Worm (Caenorhabditis elegans) whole organism, young adult: ENCODE data around the gene T26C12.2.

Source experiments
- B0019.2 ChIP-seq: fragments of 200-800 bp; sonication (Bioruptor generic); conservative IDR thresholded peaks from 2 replicates; pipeline ENCODE4 v1.3.6; 2022; ENCODE audit warnings: missing genetic modification reagents, missing genetic modification characterization, missing compliant biosample characterization
- C17E4.6 ChIP-seq: fragments of 200-800 bp; sonication (Bioruptor generic); IDR thresholded peaks from 2 replicates; pipeline ENCODE4 v1.3.6; 2022; ENCODE audit warnings: missing genetic modification reagents, missing genetic modification characterization, missing compliant biosample characterization
- D2030.7 ChIP-seq: fragments of 200-800 bp; sonication (Bioruptor generic); IDR thresholded peaks from 2 replicates; pipeline ENCODE4 v1.3.6; 2022; ENCODE audit warnings: missing genetic modification reagents, missing genetic modification characterization, missing compliant biosample characterization
- F33H1.4 ChIP-seq: fragments of 200-800 bp; sonication (Bioruptor generic); IDR thresholded peaks from 2 replicates; pipeline ENCODE4 v1.3.6; 2022; ENCODE audit warnings: missing genetic modification reagents, missing genetic modification characterization, missing compliant biosample characterization
- F37B4.10 ChIP-seq: fragments of 200-800 bp; sonication (Bioruptor generic); IDR thresholded peaks from 2 replicates; pipeline ENCODE4 v1.3.6; 2022; ENCODE audit warnings: missing genetic modification characterization, missing compliant biosample characterization
- F57A8.1 ChIP-seq: fragments of 200-800 bp; sonication (Bioruptor generic); optimal IDR thresholded peaks from 2 replicates; lab custom pipeline; 2018; ENCODE audit warnings: mild to moderate bottlenecking, missing genetic modification characterization, moderate library complexity, missing compliant biosample characterization
- K11D2.4 ChIP-seq: fragments of 200-800 bp; sonication (Bioruptor generic); IDR thresholded peaks from 2 replicates; pipeline ENCODE4 v1.3.6; 2022; ENCODE audit warnings: missing genetic modification reagents, missing genetic modification characterization, missing compliant biosample characterization
- K12H6.12 ChIP-seq: fragments of 200-800 bp; sonication (Bioruptor generic); optimal IDR thresholded peaks from 2 replicates; lab custom pipeline; 2018; ENCODE audit warnings: mild to moderate bottlenecking, missing genetic modification characterization, missing compliant biosample characterization
- Y53F4B.3 ChIP-seq: fragments of 200-800 bp; sonication (Bioruptor generic); IDR thresholded peaks from 2 replicates; pipeline ENCODE4 v1.3.6; 2022; ENCODE audit warnings: missing genetic modification reagents, missing genetic modification characterization, missing compliant biosample characterization
- Y95B8A.8 ChIP-seq: fragments of 200-800 bp; sonication (Bioruptor generic); IDR thresholded peaks from 2 replicates; pipeline ENCODE4 v1.3.6; 2022; ENCODE audit warnings: missing genetic modification reagents, missing genetic modification characterization, missing compliant biosample characterization
- attf-6 ChIP-seq: fragments of 200-800 bp; sonication (Bioruptor generic); IDR thresholded peaks from 2 replicates; pipeline ENCODE4 v1.3.6; 2022; ENCODE audit warnings: missing genetic modification reagents, missing genetic modification characterization, missing compliant biosample characterization
- ccch-3 ChIP-seq: fragments of 200-800 bp; sonication (Bioruptor generic); optimal IDR thresholded peaks from 2 replicates; lab custom pipeline; 2018; ENCODE audit warnings: mild to moderate bottlenecking, missing genetic modification characterization, missing compliant biosample characterization
- cebp-1 ChIP-seq, 2 experiments: fragments of 200-800 bp in 1 of 2; sonication (Bioruptor generic) in 1 of 2; sonication (generic microtip) in 1 of 2; IDR thresholded peaks in 1 of 2; optimal IDR thresholded peaks in 1 of 2; 2 replicates each; pipeline versions ENCODE4 v1.3.6 to Lab custom; 2017 to 2022; ENCODE audit warnings: missing compliant biosample characterization in 2 of 2, missing genetic modification characterization in 2 of 2, mild to moderate bottlenecking in 1 of 2, missing genetic modification reagents in 1 of 2, moderate library complexity in 1 of 2
- ceh-40 ChIP-seq: fragments of 200-800 bp; sonication (Bioruptor generic); IDR thresholded peaks from 2 replicates; pipeline ENCODE4 v1.3.6; 2022; ENCODE audit warnings: missing genetic modification characterization, missing compliant biosample characterization
- ceh-58 ChIP-seq: fragments of 200-800 bp; sonication (Bioruptor generic); IDR thresholded peaks from 2 replicates; pipeline ENCODE4 v1.3.6; 2022; ENCODE audit warnings: missing genetic modification characterization, missing compliant biosample characterization
- egl-44 ChIP-seq: fragments of 200-800 bp; sonication (Bioruptor generic); IDR thresholded peaks from 2 replicates; pipeline ENCODE4 v1.3.6; 2022; ENCODE audit warnings: missing genetic modification reagents, missing genetic modification characterization, missing compliant biosample characterization
- gei-17 ChIP-seq: fragments of 200-800 bp; sonication (Bioruptor generic); optimal IDR thresholded peaks from 2 replicates; lab custom pipeline; 2018; ENCODE audit warnings: mild to moderate bottlenecking, missing genetic modification characterization, missing compliant biosample characterization
- hmg-1.2 ChIP-seq: fragments of 200-800 bp; sonication (Bioruptor generic); IDR thresholded peaks from 2 replicates; pipeline ENCODE4 v1.3.6; 2022; ENCODE audit warnings: missing genetic modification reagents, missing genetic modification characterization, missing compliant biosample characterization
- lag-1 ChIP-seq: fragments of 200-800 bp; sonication (Bioruptor generic); IDR thresholded peaks from 2 replicates; pipeline ENCODE4 v1.3.6; 2022; ENCODE audit warnings: missing genetic modification reagents, missing genetic modification characterization, missing compliant biosample characterization
- let-607 ChIP-seq, 2 experiments: fragments of 200-800 bp in 1 of 2; sonication (Bioruptor generic) in 1 of 2; sonication (generic microtip) in 1 of 2; optimal IDR thresholded peaks; 2 replicates each; lab custom pipeline; 2016 to 2018; ENCODE audit warnings: mild to moderate bottlenecking in 2 of 2, missing compliant biosample characterization in 2 of 2, missing genetic modification characterization in 2 of 2, moderate library complexity in 2 of 2, missing genotype in 1 of 2
- lin-26 ChIP-seq: fragments of 200-800 bp; sonication (Bioruptor generic); IDR thresholded peaks from 2 replicates; pipeline ENCODE4 v1.3.6; 2022; ENCODE audit warnings: missing genetic modification reagents, missing genetic modification characterization, missing compliant biosample characterization
- lin-35 ChIP-seq, 3 experiments: fragments of 150-350 bp in 2 of 3; sonication (generic microtip) in 1 of 3; optimal IDR thresholded peaks; 2 replicates each; lab custom pipeline; 2014 to 2018; ENCODE audit warnings: missing biosample characterization in 3 of 3, missing genetic modification characterization in 3 of 3, missing genetic modification reagents in 3 of 3
- lin-40 ChIP-seq: sonication (generic microtip); optimal IDR thresholded peaks from 2 replicates; lab custom pipeline; 2016; ENCODE audit warnings: missing genetic modification characterization, mild to moderate bottlenecking, missing compliant biosample characterization, missing genotype, missing genetic modification reagents
- lin-54 ChIP-seq: fragments of 200-800 bp; sonication (Bioruptor generic); optimal IDR thresholded peaks from 2 replicates; lab custom pipeline; 2018; ENCODE audit warnings: mild to moderate bottlenecking, missing genetic modification characterization, missing compliant biosample characterization
- madf-10 ChIP-seq: sonication (generic microtip); optimal IDR thresholded peaks from 2 replicates; lab custom pipeline; 2016; ENCODE audit warnings: mild to moderate bottlenecking, missing genetic modification characterization, missing compliant biosample characterization
- madf-6 ChIP-seq: fragments of 200-800 bp; sonication (Bioruptor generic); IDR thresholded peaks from 2 replicates; pipeline ENCODE4 v1.3.6; 2022; ENCODE audit warnings: missing genetic modification reagents, missing genetic modification characterization, missing compliant biosample characterization
- mel-28 ChIP-seq: sonication (generic microtip); optimal IDR thresholded peaks from 2 replicates; lab custom pipeline; 2016; ENCODE audit warnings: borderline replicate concordance, mild to moderate bottlenecking, missing genetic modification characterization, missing compliant biosample characterization
- mes-4 ChIP-seq: sonication (generic microtip); optimal IDR thresholded peaks from 2 replicates; lab custom pipeline; 2016; ENCODE audit warnings: missing genotype, missing genetic modification characterization, missing compliant biosample characterization
- mxl-1 ChIP-seq: sonication (generic microtip); optimal IDR thresholded peaks from 2 replicates; lab custom pipeline; 2016; ENCODE audit warnings: missing genetic modification characterization, missing compliant biosample characterization
- nfyb-1 ChIP-seq: fragments of 200-800 bp; sonication (Bioruptor generic); IDR thresholded peaks from 2 replicates; pipeline ENCODE4 v1.3.6; 2022; ENCODE audit warnings: missing genetic modification reagents, missing genetic modification characterization, missing compliant biosample characterization
- nhr-27 ChIP-seq: fragments of 200-800 bp; sonication (Bioruptor generic); optimal IDR thresholded peaks from 2 replicates; lab custom pipeline; 2018; ENCODE audit warnings: mild to moderate bottlenecking, missing genetic modification characterization, moderate library complexity, missing compliant biosample characterization
- nhr-90 ChIP-seq: sonication (generic microtip); optimal IDR thresholded peaks from 2 replicates; lab custom pipeline; 2016; ENCODE audit warnings: missing genotype, mild to moderate bottlenecking, missing genetic modification characterization, missing compliant biosample characterization
- pha-4 ChIP-seq: fragments of 150-350 bp; sonication (generic microtip); optimal IDR thresholded peaks from 2 replicates; lab custom pipeline; 2014; ENCODE audit warnings: missing biosample characterization, missing genetic modification reagents, missing genetic modification characterization
- rcor-1 ChIP-seq: fragments of 200-800 bp; sonication (Bioruptor generic); IDR thresholded peaks from 2 replicates; pipeline ENCODE4 v1.3.6; 2022; ENCODE audit warnings: missing genetic modification reagents, missing genetic modification characterization, missing compliant biosample characterization
- rec-8 ChIP-seq, 2 experiments: sonication (generic microtip); optimal IDR thresholded peaks; 2 replicates each; lab custom pipeline; 2016; ENCODE audit warnings: mild to moderate bottlenecking in 2 of 2, missing genetic modification characterization in 2 of 2, missing genetic modification reagents in 2 of 2, missing genotype in 2 of 2, missing biosample characterization in 1 of 2, missing compliant biosample characterization in 1 of 2, moderate library complexity in 1 of 2
- repo-1 ChIP-seq: sonication (generic microtip); optimal IDR thresholded peaks from 2 replicates; lab custom pipeline; 2017; ENCODE audit warnings: mild to moderate bottlenecking, missing genetic modification characterization, missing compliant biosample characterization
- sdz-38 ChIP-seq: sonication (generic microtip); optimal IDR thresholded peaks from 2 replicates; lab custom pipeline; 2016; ENCODE audit warnings: missing genotype, missing genetic modification characterization, missing compliant biosample characterization
- snpc-1.3 ChIP-seq: sonication (generic microtip); optimal IDR thresholded peaks from 2 replicates; lab custom pipeline; 2017; ENCODE audit warnings: missing genetic modification characterization, mild to moderate bottlenecking, missing compliant biosample characterization, antibody characterized with exemption, moderate library complexity, missing genotype, missing genetic modification reagents; ENCODE audit not compliant: insufficient read depth
- snpc-3.4 ChIP-seq: sonication (generic microtip); optimal IDR thresholded peaks from 2 replicates; lab custom pipeline; 2017; ENCODE audit warnings: missing genetic modification characterization, mild to moderate bottlenecking, missing compliant biosample characterization, antibody characterized with exemption, moderate library complexity, missing genotype, missing genetic modification reagents
- unc-130 ChIP-seq: sonication (generic microtip); optimal IDR thresholded peaks from 2 replicates; lab custom pipeline; 2016; ENCODE audit warnings: missing genetic modification reagents, missing genetic modification characterization, missing compliant biosample characterization
- unc-62 ChIP-seq: fragments of 150-350 bp; optimal IDR thresholded peaks from 2 replicates; lab custom pipeline; 2014; ENCODE audit warnings: missing biosample characterization, missing genetic modification reagents, missing genetic modification characterization
- xnd-1 ChIP-seq: sonication (generic microtip); optimal IDR thresholded peaks from 2 replicates; lab custom pipeline; 2016; ENCODE audit warnings: missing genotype, missing genetic modification reagents, missing genetic modification characterization, missing compliant biosample characterization
- zfh-2 ChIP-seq: fragments of 200-800 bp; sonication (Bioruptor generic); conservative IDR thresholded peaks from 2 replicates; pipeline ENCODE4 v1.3.6; 2022; ENCODE audit warnings: missing genetic modification reagents, missing genetic modification characterization, missing compliant biosample characterization
- ztf-18 ChIP-seq: sonication (generic microtip); optimal IDR thresholded peaks from 2 replicates; lab custom pipeline; 2016; ENCODE audit warnings: missing genotype, mild to moderate bottlenecking, missing genetic modification characterization, missing compliant biosample characterization
- ztf-6 ChIP-seq: fragments of 200-800 bp; sonication (Bioruptor generic); IDR thresholded peaks from 2 replicates; pipeline ENCODE4 v1.3.6; 2022; ENCODE audit warnings: missing genetic modification reagents, missing genetic modification characterization, missing compliant biosample characterization

T26C12.2 gene

ce11 chrIV:3233429-3233885, 32.1 kb downstream of the T26C12.2 start (continued):
- TF ChIP-seq lin-35 (GFP tag; optimal IDR thresholded peaks at IDR 0.05; lab: Kevin White, UChicago) (no peak), B0019.2 (GFP tag; lab: Robert Waterston, UW) (no peak), F57A8.1 (GFP tag; lab: Kevin White, UChicago) (no peak), sdz-38 (tag; lab: Kevin White, UChicago) (no peak), Y95B8A.8 (GFP tag; lab: Robert Waterston, UW) (no peak), madf-6 (no peak), lag-1 (GFP tag; lab: Robert Waterston, UW) (no peak), ceh-58 (no peak), attf-6 (GFP tag; lab: Robert Waterston, UW) (no peak), D2030.7 (GFP tag; lab: Robert Waterston, UW) (no peak), repo-1 (tag; lab: Kevin White, UChicago) (no peak), let-607 (tag; optimal IDR thresholded peaks at IDR 0.05; lab: Kevin White, UChicago) (peak in 1 of 2 experiments; percentile 35), snpc-1.3 (tag; lab: Kevin White, UChicago) (no peak), zfh-2 (GFP tag; lab: Robert Waterston, UW) (peak; percentile 83), ztf-6 (no peak)

DNA sequence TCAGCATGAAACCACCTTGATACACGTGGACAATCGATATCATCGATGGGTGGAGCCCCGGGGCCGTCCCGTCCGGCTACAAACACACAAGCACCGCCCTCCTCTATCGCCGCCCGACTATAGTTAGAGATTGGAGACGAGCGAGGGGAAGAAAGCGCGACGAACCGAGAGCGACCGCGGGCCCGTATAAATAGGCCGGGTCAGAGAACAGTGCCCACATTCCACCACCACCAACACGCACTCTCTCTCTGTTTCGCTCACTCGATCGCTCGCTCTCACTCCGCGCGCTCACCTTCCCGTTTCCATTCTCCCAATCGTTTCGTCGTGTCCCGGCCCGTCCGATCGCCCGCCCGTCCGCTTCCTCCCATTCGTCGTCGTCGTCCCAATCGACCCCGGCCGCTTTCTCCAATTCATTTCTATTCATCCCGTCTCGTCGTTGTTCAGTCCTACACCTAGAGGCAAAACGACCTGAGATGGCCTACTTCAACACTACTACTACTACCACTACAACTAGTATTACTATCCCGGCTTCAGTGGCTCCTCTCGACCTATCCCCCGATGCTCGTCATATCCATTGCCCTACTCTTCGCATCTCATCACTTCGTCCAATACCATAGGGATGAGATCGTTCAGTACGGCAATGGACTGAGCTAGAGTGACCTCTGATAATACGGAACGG, 32.7 kb downstream of the T26C12.2 start:
- TF ChIP-seq hmg-1.2 (GFP tag; lab: Robert Waterston, UW) (peak; percentile 41; the same call in 1 of the 2 replicates), F37B4.10 (0 out of 2 replicates have a peak, but pooled peaks have one; percentile 50), mxl-1 (tag; lab: Kevin White, UChicago) (no peak), madf-10 (tag; lab: Kevin White, UChicago) (peak; percentile 19), ceh-40 (GFP tag; lab: Robert Waterston, UW) (no peak), lin-54 (GFP tag; lab: Kevin White, UChicago) (no peak), lin-40 (tag; lab: Kevin White, UChicago) (peak; percentile 54), cebp-1 (GFP tag; IDR thresholded peaks at IDR 0.05; lab: Robert Waterston, UW) (no peak), cebp-1 (tag; optimal IDR thresholded peaks at IDR 0.05; lab: Kevin White, UChicago) (peak; percentile 34), C17E4.6 (GFP tag; lab: Robert Waterston, UW) (no peak; the same call in 1 of the 2 replicates), rec-8 (tag; optimal IDR thresholded peaks at IDR 0.05; lab: Kevin White, UChicago) (peak in 1 of 2 experiments; percentile 18), unc-62 (GFP tag; lab: Kevin White, UChicago) (no peak), mel-28 (tag; lab: Kevin White, UChicago) (no peak), F33H1.4 (no peak), egl-44 (GFP tag; lab: Robert Waterston, UW) (no peak), ceh-58 (no peak), nfyb-1 (peak; percentile 79), ccch-3 (GFP tag; lab: Kevin White, UChicago) (no peak), gei-17 (GFP tag; lab: Kevin White, UChicago) (peak; percentile 43), rcor-1 (GFP tag; lab: Robert Waterston, UW) (no peak), xnd-1 (tag; lab: Kevin White, UChicago) (no peak), mes-4 (tag; lab: Kevin White, UChicago) (no peak), lin-35 (GFP tag; optimal IDR thresholded peaks at IDR 0.05; lab: Kevin White, UChicago) (no peak), pha-4 (no peak), snpc-3.4 (no peak), K11D2.4 (no peak; the same call in 1 of the 2 replicates), ztf-18 (tag; lab: Kevin White, UChicago) (no peak), unc-130 (GFP tag; lab: Kevin White, UChicago) (no peak), nhr-90 (tag; lab: Kevin White, UChicago) (no peak), lin-26 (no peak), nhr-27 (tag; lab: Kevin White, UChicago) (no peak), K12H6.12 (no peak), Y53F4B.3 (no peak)
